1 fruit fly cellular context compared by ENCODE assay signal in the genomic region with DNA sequence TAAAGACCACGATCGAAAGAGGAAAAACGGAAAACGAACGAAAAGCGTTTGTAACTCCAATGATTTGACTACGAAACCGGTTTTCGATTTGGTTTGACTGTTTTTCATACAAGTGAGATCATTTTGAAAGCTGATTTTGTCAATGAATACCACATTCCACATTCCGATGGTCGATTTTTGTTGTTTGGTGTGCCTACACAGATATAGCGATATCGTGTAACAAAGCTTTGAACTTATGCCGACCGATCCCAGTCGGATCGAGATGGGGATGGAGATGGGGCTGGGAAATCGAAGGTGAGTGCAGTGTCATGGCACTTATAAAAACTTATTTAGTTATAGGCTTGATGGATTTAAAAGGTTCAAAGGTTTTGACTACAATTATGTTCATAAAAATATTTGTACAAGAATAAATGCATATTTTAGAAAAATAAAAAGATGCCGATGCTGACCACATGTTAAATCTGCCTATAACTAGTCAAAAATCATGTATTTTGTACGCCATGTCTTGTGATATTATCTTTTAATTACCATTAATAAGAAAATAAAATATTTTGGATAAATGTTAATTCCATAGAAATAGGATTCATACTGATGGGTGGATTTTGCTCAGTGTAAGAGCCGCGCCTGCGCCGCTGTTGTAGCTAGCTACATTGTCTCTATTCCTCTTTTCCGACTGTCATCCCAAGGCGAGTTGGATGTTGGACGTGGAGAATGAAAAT.
TF ChIP-seq lines count a peak whose summit lies in the region.

No protein-coding gene starts in this region.

TF ChIP-seq in whole organism, embryonic, 481 proteins besides CTCF, POLR2A, EP300 and RAD21 (continued from another document and continues in another):
- TF ChIP-seq CG2678 (tag; optimal IDR thresholded peaks at IDR 0.05; lab: Kevin White, UChicago) (peak; percentile 71), CG32767 (GFP tag; IDR thresholded peaks at IDR 0.05; lab: Robert Waterston, UW) (no peak), ttk (GFP tag; IDR thresholded peaks at IDR 0.05; lab: Robert Waterston, UW) (0 out of 2 replicates have a peak, but pooled peaks have one; percentile 33), run (tag; optimal IDR thresholded peaks at IDR 0.05; lab: Kevin White, UChicago) (no peak), CG34224 (GFP tag; IDR thresholded peaks at IDR 0.05; lab: Robert Waterston, UW; ENCODE audit: partially characterized antibody) (no peak), CHES-1-like (GFP tag; optimal IDR thresholded peaks at IDR 0.05; lab: Kevin White, UChicago) (no peak), CG5953 (GFP tag; IDR thresholded peaks at IDR 0.05; lab: Robert Waterston, UW) (no peak), CrebB (tag; optimal IDR thresholded peaks at IDR 0.05; lab: Kevin White, UChicago) (no peak), GATAe (GFP tag; conservative IDR thresholded peaks at IDR 0.05; lab: Robert Waterston, UW) (no peak), br (optimal IDR thresholded peaks at IDR 0.05; lab: Kevin White, UChicago) (no peak), CG42726 (GFP tag; IDR thresholded peaks at IDR 0.05; lab: Robert Waterston, UW; ENCODE audit: partially characterized antibody) (no peak), zen (tag; optimal IDR thresholded peaks at IDR 0.05; lab: Kevin White, UChicago) (peak; percentile 3), Doc3 (GFP tag; IDR thresholded peaks at IDR 0.05; lab: Robert Waterston, UW; ENCODE audit: partially characterized antibody) (no peak), CG7556 (GFP tag; optimal IDR thresholded peaks at IDR 0.05; lab: Kevin White, UChicago) (peak; percentile 70), ewg (GFP tag; optimal IDR thresholded peaks at IDR 0.05; lab: Kevin White, UChicago) (peak; percentile 53), caup (GFP tag; optimal IDR thresholded peaks at IDR 0.05; lab: Kevin White, UChicago; ENCODE audit: severe bottlenecking) (no peak), Fer1 (GFP tag; optimal IDR thresholded peaks at IDR 0.05; lab: Kevin White, UChicago) (peak; percentile 54), pho (GFP tag; optimal IDR thresholded peaks at IDR 0.05; lab: Kevin White, UChicago) (no peak), CG18476 (GFP tag; optimal IDR thresholded peaks at IDR 0.05; lab: Kevin White, UChicago) (peak; percentile 30), Nf-YC (tag; optimal IDR thresholded peaks at IDR 0.05; lab: Kevin White, UChicago) (peak; percentile 21), CG6791 (GFP tag; IDR thresholded peaks at IDR 0.05; lab: Robert Waterston, UW; ENCODE audit: partially characterized antibody) (no peak), CG12236 (GFP tag; optimal IDR thresholded peaks at IDR 0.05; lab: Kevin White, UChicago) (no peak), CkIIα-i1 (GFP tag; IDR thresholded peaks at IDR 0.05; lab: Robert Waterston, UW) (no peak), ken (GFP tag; IDR thresholded peaks at IDR 0.05; lab: Robert Waterston, UW) (0 out of 3 replicates have a peak, but pooled peaks have one; percentile 46), pan (optimal IDR thresholded peaks at IDR 0.05; lab: Kevin White, UChicago) (no peak), pan (GFP tag; optimal IDR thresholded peaks at IDR 0.05 in 1 of 2, IDR thresholded peaks at IDR 0.05 in 1 of 2) (peak in 1 of 2 experiments; percentile 22), Hey (tag; optimal IDR thresholded peaks at IDR 0.05; lab: Kevin White, UChicago) (no peak), lola (GFP tag; optimal IDR thresholded peaks at IDR 0.05; lab: Kevin White, UChicago) (peak in 1 of 3 experiments; percentile 77), hkb (optimal IDR thresholded peaks at IDR 0.05; lab: Kevin White, UChicago) (no peak), hkb (GFP tag; IDR thresholded peaks at IDR 0.05; lab: Robert Waterston, UW) (no peak), croc (GFP tag; conservative IDR thresholded peaks at IDR 0.05; lab: Robert Waterston, UW) (peak; percentile 34; the same call in 1 of the 3 replicates), CG11456 (GFP tag; IDR thresholded peaks at IDR 0.05; lab: Robert Waterston, UW) (no peak), pb (GFP tag; optimal IDR thresholded peaks at IDR 0.05; lab: Kevin White, UChicago) (no peak), abd-A (tag; optimal IDR thresholded peaks at IDR 0.05; lab: Kevin White, UChicago) (no peak), HLH4C (GFP tag; IDR thresholded peaks at IDR 0.05; lab: Robert Waterston, UW; ENCODE audit: partially characterized antibody) (no peak), CG4820 (GFP tag; optimal IDR thresholded peaks at IDR 0.05; lab: Kevin White, UChicago) (peak; percentile 5), tna (GFP tag; IDR thresholded peaks at IDR 0.05; lab: Robert Waterston, UW; ENCODE audit: partially characterized antibody) (no peak), E2f1 (GFP tag; IDR thresholded peaks at IDR 0.05; lab: Robert Waterston, UW) (peak; percentile 52; the same call in 1 of the 2 replicates), H15 (GFP tag; IDR thresholded peaks at IDR 0.05; lab: Robert Waterston, UW) (no peak), Mrtf (GFP tag; IDR thresholded peaks at IDR 0.05; lab: Robert Waterston, UW) (0 out of 3 replicates have a peak, but pooled peaks have one; percentile 31), CG10274 (GFP tag; optimal IDR thresholded peaks at IDR 0.05; lab: Kevin White, UChicago) (no peak), cad (GFP tag; optimal IDR thresholded peaks at IDR 0.05; lab: Kevin White, UChicago) (no peak), Deaf1 (tag; optimal IDR thresholded peaks at IDR 0.05; lab: Kevin White, UChicago) (no peak), slp2 (GFP tag; optimal IDR thresholded peaks at IDR 0.05; lab: Kevin White, UChicago) (no peak), Spps (tag; optimal IDR thresholded peaks at IDR 0.05; lab: Kevin White, UChicago) (no peak), dysf (GFP tag; IDR thresholded peaks at IDR 0.05; lab: Robert Waterston, UW) (peak; percentile 66), CG10267 (tag; optimal IDR thresholded peaks at IDR 0.05; lab: Kevin White, UChicago) (peak; percentile 64), gfzf (GFP tag; optimal IDR thresholded peaks at IDR 0.05; lab: Kevin White, UChicago) (no peak), hb (GFP tag; IDR thresholded peaks at IDR 0.05; lab: Robert Waterston, UW; ENCODE audit: partially characterized antibody) (no peak), CG10654 (GFP tag; optimal IDR thresholded peaks at IDR 0.05; lab: Kevin White, UChicago) (peak; percentile 35), CG33213 (GFP tag; optimal IDR thresholded peaks at IDR 0.05; lab: Kevin White, UChicago) (no peak), CG10565 (GFP tag; optimal IDR thresholded peaks at IDR 0.05; lab: Kevin White, UChicago) (no peak), Gug (GFP tag; IDR thresholded peaks at IDR 0.05; lab: Robert Waterston, UW) (0 out of 4 replicates have a peak, but pooled peaks have one; percentile 16), pfk (GFP tag; optimal IDR thresholded peaks at IDR 0.05; lab: Kevin White, UChicago) (no peak), CG32772 (GFP tag; IDR thresholded peaks at IDR 0.05; lab: Robert Waterston, UW) (no peak), CG2116 (GFP tag; optimal IDR thresholded peaks at IDR 0.05; lab: Kevin White, UChicago) (no peak), tll (GFP tag; optimal IDR thresholded peaks at IDR 0.05; lab: Kevin White, UChicago) (no peak), CG31388 (GFP tag; optimal IDR thresholded peaks at IDR 0.05; lab: Kevin White, UChicago) (no peak), CG6654 (GFP tag; optimal IDR thresholded peaks at IDR 0.05; lab: Kevin White, UChicago) (peak; percentile 27), CG17385 (GFP tag; optimal IDR thresholded peaks at IDR 0.05; lab: Kevin White, UChicago) (peak; percentile 65), Hsf (GFP tag; optimal IDR thresholded peaks at IDR 0.05; lab: Kevin White, UChicago) (no peak), CG12942 (GFP tag; optimal IDR thresholded peaks at IDR 0.05; lab: Kevin White, UChicago) (peak; percentile 34), sim (GFP tag; IDR thresholded peaks at IDR 0.05; lab: Robert Waterston, UW) (no peak), CG15696 (tag; optimal IDR thresholded peaks at IDR 0.05; lab: Kevin White, UChicago) (peak; percentile 43), ind (GFP tag; optimal IDR thresholded peaks at IDR 0.05; lab: Kevin White, UChicago) (peak; percentile 37), CG5180 (GFP tag; optimal IDR thresholded peaks at IDR 0.05; lab: Kevin White, UChicago) (peak; percentile 5), org-1 (GFP tag; optimal IDR thresholded peaks at IDR 0.05; lab: Kevin White, UChicago) (no peak), crp (GFP tag; optimal IDR thresholded peaks at IDR 0.05; lab: Kevin White, UChicago) (no peak), lmd (GFP tag; IDR thresholded peaks at IDR 0.05; lab: Robert Waterston, UW) (no peak; the same call in 1 of the 2 replicates), corto (GFP tag; optimal IDR thresholded peaks at IDR 0.05; lab: Kevin White, UChicago) (no peak), wdn (GFP tag; IDR thresholded peaks at IDR 0.05; lab: Robert Waterston, UW) (no peak), lov (optimal IDR thresholded peaks at IDR 0.05; lab: Kevin White, UChicago) (no peak), lov (GFP tag; IDR thresholded peaks at IDR 0.05; lab: Robert Waterston, UW) (0 out of 3 replicates have a peak, but pooled peaks have one; percentile 20), CG7745 (tag; optimal IDR thresholded peaks at IDR 0.05; lab: Kevin White, UChicago) (no peak), CG31365 (tag; optimal IDR thresholded peaks at IDR 0.05; lab: Kevin White, UChicago) (no peak), danr (GFP tag; IDR thresholded peaks at IDR 0.05; lab: Robert Waterston, UW) (no peak), Ravus (GFP tag; IDR thresholded peaks at IDR 0.05; lab: Robert Waterston, UW) (no peak), CG1647 (GFP tag; optimal IDR thresholded peaks at IDR 0.05; lab: Kevin White, UChicago) (no peak), Mes4 (GFP tag; optimal IDR thresholded peaks at IDR 0.05; lab: Kevin White, UChicago) (no peak), Asciz (GFP tag; optimal IDR thresholded peaks at IDR 0.05; lab: Kevin White, UChicago) (peak; percentile 74), CG11723 (GFP tag; optimal IDR thresholded peaks at IDR 0.05; lab: Kevin White, UChicago) (peak; percentile 8), CG16779 (GFP tag; IDR thresholded peaks at IDR 0.05; lab: Robert Waterston, UW) (no peak), ATbp (GFP tag; optimal IDR thresholded peaks at IDR 0.05; lab: Kevin White, UChicago) (peak; percentile 42), CG17802 (tag; optimal IDR thresholded peaks at IDR 0.05; lab: Kevin White, UChicago) (no peak), NK7.1 (GFP tag; optimal IDR thresholded peaks at IDR 0.05; lab: Kevin White, UChicago) (no peak), CG18619 (GFP tag; optimal IDR thresholded peaks at IDR 0.05; lab: Kevin White, UChicago) (peak; percentile 51), insv (GFP tag; optimal IDR thresholded peaks at IDR 0.05; lab: Kevin White, UChicago) (no peak), CG11695 (GFP tag; IDR thresholded peaks at IDR 0.05; lab: Robert Waterston, UW) (peak; percentile 20; the same call in 1 of the 3 replicates), btn (GFP tag; optimal IDR thresholded peaks at IDR 0.05; lab: Kevin White, UChicago) (no peak), mam (GFP tag; optimal IDR thresholded peaks at IDR 0.05; lab: Kevin White, UChicago) (no peak), CG14014 (GFP tag; IDR thresholded peaks at IDR 0.05; lab: Robert Waterston, UW) (no peak), MTF-1 (GFP tag; optimal IDR thresholded peaks at IDR 0.05; lab: Kevin White, UChicago; ENCODE audit: borderline replicate concordance) (no peak), NfI (GFP tag; optimal IDR thresholded peaks at IDR 0.05; lab: Kevin White, UChicago) (peak; percentile 21), CG9817 (tag; optimal IDR thresholded peaks at IDR 0.05; lab: Kevin White, UChicago) (no peak), exex (tag; optimal IDR thresholded peaks at IDR 0.05; lab: Kevin White, UChicago) (no peak), Optix (GFP tag; IDR thresholded peaks at IDR 0.05; lab: Robert Waterston, UW) (no peak), ab (GFP tag; optimal IDR thresholded peaks at IDR 0.05; lab: Kevin White, UChicago) (no peak), ssp (GFP tag; IDR thresholded peaks at IDR 0.05; lab: Robert Waterston, UW) (0 out of 2 replicates have a peak, but pooled peaks have one; percentile 22), bigmax (GFP tag; optimal IDR thresholded peaks at IDR 0.05; lab: Kevin White, UChicago) (no peak), PHDP (tag; optimal IDR thresholded peaks at IDR 0.05; lab: Kevin White, UChicago) (peak; percentile 66), CG13123 (GFP tag; optimal IDR thresholded peaks at IDR 0.05; lab: Kevin White, UChicago) (no peak), onecut (GFP tag; IDR thresholded peaks at IDR 0.05; lab: Robert Waterston, UW) (no peak), Tbp (GFP tag; optimal IDR thresholded peaks at IDR 0.05; lab: Kevin White, UChicago) (no peak), CG9215 (GFP tag; IDR thresholded peaks at IDR 0.05; lab: Robert Waterston, UW) (0 out of 2 replicates have a peak, but pooled peaks have one; percentile 20), Hr78 (GFP tag; optimal IDR thresholded peaks at IDR 0.05; lab: Kevin White, UChicago) (no peak), CG33557 (GFP tag; optimal IDR thresholded peaks at IDR 0.05; lab: Kevin White, UChicago) (peak; percentile 41), gt (GFP tag; IDR thresholded peaks at IDR 0.05; lab: Robert Waterston, UW) (no peak), D (optimal IDR thresholded peaks at IDR 0.05; lab: Kevin White, UChicago) (no peak), D (GFP tag; optimal IDR thresholded peaks at IDR 0.05; lab: Kevin White, UChicago) (peak; percentile 54), pros (GFP tag; optimal IDR thresholded peaks at IDR 0.05; lab: Kevin White, UChicago) (no peak), CG17328 (GFP tag; IDR thresholded peaks at IDR 0.05; lab: Robert Waterston, UW) (0 out of 2 replicates have a peak, but pooled peaks have one; percentile 27), CG1792 (GFP tag; optimal IDR thresholded peaks at IDR 0.05; lab: Kevin White, UChicago) (no peak), CG8089 (GFP tag; optimal IDR thresholded peaks at IDR 0.05; lab: Kevin White, UChicago) (no peak), CG10543 (GFP tag; optimal IDR thresholded peaks at IDR 0.05; lab: Kevin White, UChicago) (no peak), CG13287 (GFP tag; IDR thresholded peaks at IDR 0.05; lab: Robert Waterston, UW; ENCODE audit: partially characterized antibody) (no peak), CG9797 (GFP tag; optimal IDR thresholded peaks at IDR 0.05; lab: Kevin White, UChicago) (no peak), jumu (GFP tag; optimal IDR thresholded peaks at IDR 0.05; lab: Kevin White, UChicago) (no peak), Ssrp (tag; optimal IDR thresholded peaks at IDR 0.05; lab: Kevin White, UChicago) (peak; percentile 68), Meics (GFP tag; optimal IDR thresholded peaks at IDR 0.05; lab: Kevin White, UChicago) (peak; percentile 62), CG7987 (GFP tag; optimal IDR thresholded peaks at IDR 0.05; lab: Kevin White, UChicago) (no peak), E2f2 (GFP tag; IDR thresholded peaks at IDR 0.05; lab: Robert Waterston, UW) (peak; percentile 14; the same call in 1 of the 2 replicates), slou (GFP tag; optimal IDR thresholded peaks at IDR 0.05; lab: Kevin White, UChicago) (no peak), kah (GFP tag; optimal IDR thresholded peaks at IDR 0.05; lab: Kevin White, UChicago) (peak; percentile 40)
